Worm (Caenorhabditis elegans): ENCODE data around the gene tmem-131.

Gene tmem-131

ce11 chrIII:4968146-4968545 lies 29.8 kb downstream of the tmem-131 start:
- TF ChIP-seq ceh-36 (tag; optimal IDR thresholded peaks at IDR 0.05) (no peak), B0310.2 (tag; optimal IDR thresholded peaks at IDR 0.05) (no peak), tbx-37 (GFP tag; conservative IDR thresholded peaks at IDR 0.05) (no peak), hnd-1 (tag; optimal IDR thresholded peaks at IDR 0.05) (no peak), pes-1 (GFP tag; IDR thresholded peaks at IDR 0.05) (no peak), ceh-13 (GFP tag; optimal IDR thresholded peaks at IDR 0.05) (no peak), ets-7 (tag; optimal IDR thresholded peaks at IDR 0.05) (no peak), hmbx-1 (tag; optimal IDR thresholded peaks at IDR 0.05) (no peak), F13C5.2 (tag; optimal IDR thresholded peaks at IDR 0.05) (no peak), aly-1 (tag; optimal IDR thresholded peaks at IDR 0.05) (no peak), tra-4 (tag; optimal IDR thresholded peaks at IDR 0.05) (no peak), sea-1 (GFP tag; conservative IDR thresholded peaks at IDR 0.05) (no peak), flt-1 (GFP tag; IDR thresholded peaks at IDR 0.05) (no peak), hmg-4 (GFP tag; optimal IDR thresholded peaks at IDR 0.05) (no peak), scrt-1 (GFP tag; IDR thresholded peaks at IDR 0.05) (no peak), ama-1 (optimal IDR thresholded peaks at IDR 0.05) (no peak), tbx-11 (GFP tag; IDR thresholded peaks at IDR 0.05) (no peak)

ce11 chrIII:4967236-4967635 lies 30.7 kb downstream of the tmem-131 start:
- TF ChIP-seq hmbx-1 (tag; optimal IDR thresholded peaks at IDR 0.05) (no peak), B0310.2 (tag; optimal IDR thresholded peaks at IDR 0.05) (no peak), hnd-1 (tag; optimal IDR thresholded peaks at IDR 0.05) (no peak), tbx-11 (GFP tag; IDR thresholded peaks at IDR 0.05) (no peak), tra-4 (tag; optimal IDR thresholded peaks at IDR 0.05) (no peak), flt-1 (GFP tag; IDR thresholded peaks at IDR 0.05) (no peak), ets-7 (tag; optimal IDR thresholded peaks at IDR 0.05) (no peak), aly-1 (tag; optimal IDR thresholded peaks at IDR 0.05) (no peak), hmg-4 (GFP tag; optimal IDR thresholded peaks at IDR 0.05) (no peak), pes-1 (GFP tag; IDR thresholded peaks at IDR 0.05) (no peak), F13C5.2 (tag; optimal IDR thresholded peaks at IDR 0.05) (no peak), ceh-13 (GFP tag; optimal IDR thresholded peaks at IDR 0.05) (no peak), sea-1 (GFP tag; conservative IDR thresholded peaks at IDR 0.05) (no peak), tbx-37 (GFP tag; conservative IDR thresholded peaks at IDR 0.05) (no peak), ama-1 (optimal IDR thresholded peaks at IDR 0.05) (no peak), scrt-1 (GFP tag; IDR thresholded peaks at IDR 0.05) (no peak)

- TF ChIP-seq B0310.2 (tag; optimal IDR thresholded peaks at IDR 0.05), result no peak
- TF ChIP-seq flt-1 (GFP tag; IDR thresholded peaks at IDR 0.05), result no peak
- no peak for TF ChIP-seq F13C5.2 (tag; optimal IDR thresholded peaks at IDR 0.05)
- TF ChIP-seq ama-1 (optimal IDR thresholded peaks at IDR 0.05), result no peak
- TF ChIP-seq hnd-1 (tag; optimal IDR thresholded peaks at IDR 0.05), result no peak
- TF ChIP-seq tbx-11 (GFP tag; IDR thresholded peaks at IDR 0.05), result no peak
- no peak for TF ChIP-seq tra-4 (tag; optimal IDR thresholded peaks at IDR 0.05)
- no peak for TF ChIP-seq ceh-36 (tag; optimal IDR thresholded peaks at IDR 0.05)
- no peak for TF ChIP-seq scrt-1 (GFP tag; IDR thresholded peaks at IDR 0.05)
These were observed 32.7 kb downstream of the tmem-131 start, which contains the start of gene nca-2 for ce11 chrIII:4965271-4965670. TSS of gene nca-2 (plus strand) at chrIII:4965571.

- TF ChIP-seq hmbx-1 (tag; optimal IDR thresholded peaks at IDR 0.05), result no peak
- TF ChIP-seq scrt-1 (GFP tag; IDR thresholded peaks at IDR 0.05), result no peak
- TF ChIP-seq hmg-4 (GFP tag; optimal IDR thresholded peaks at IDR 0.05), result no peak
- no peak for TF ChIP-seq tra-4 (tag; optimal IDR thresholded peaks at IDR 0.05)
- no peak for TF ChIP-seq aly-1 (tag; optimal IDR thresholded peaks at IDR 0.05)
- TF ChIP-seq tbx-11 (GFP tag; IDR thresholded peaks at IDR 0.05), result 0 out of 2 replicates have a peak, but pooled peaks have one; percentile 5
- TF ChIP-seq ceh-36 (tag; optimal IDR thresholded peaks at IDR 0.05), result no peak
- TF ChIP-seq pes-1 (GFP tag; IDR thresholded peaks at IDR 0.05), result peak; percentile 67
- TF ChIP-seq ama-1 (optimal IDR thresholded peaks at IDR 0.05), result no peak
- TF ChIP-seq sea-1 (GFP tag; conservative IDR thresholded peaks at IDR 0.05), result 0 out of 2 replicates have a peak, but pooled peaks have one; percentile 14
- TF ChIP-seq flt-1 (GFP tag; IDR thresholded peaks at IDR 0.05), result no peak
- no peak for TF ChIP-seq tbx-37 (GFP tag; conservative IDR thresholded peaks at IDR 0.05)
- peak; percentile 1 for TF ChIP-seq ets-7 (tag; optimal IDR thresholded peaks at IDR 0.05)
- no peak for TF ChIP-seq B0310.2 (tag; optimal IDR thresholded peaks at IDR 0.05)
- TF ChIP-seq hnd-1 (tag; optimal IDR thresholded peaks at IDR 0.05), result no peak
- no peak for TF ChIP-seq ceh-13 (GFP tag; optimal IDR thresholded peaks at IDR 0.05)
- peak; percentile 91 for TF ChIP-seq F13C5.2 (tag; optimal IDR thresholded peaks at IDR 0.05)
These were observed 35.1 kb downstream of the tmem-131 start, which contains the start of gene C27F2.9 for ce11 chrIII:4962886-4963285. TSS of gene C27F2.9 (minus strand) at chrIII:4963044.

ce11 chrIII:4962393-4962792 lies 35.6 kb downstream of the tmem-131 start, which contains the start of gene vps-22:
TSS of gene vps-22 (minus strand) at chrIII:4962493.
- no peak for TF ChIP-seq ceh-36 (tag; optimal IDR thresholded peaks at IDR 0.05)
- TF ChIP-seq flt-1 (GFP tag; IDR thresholded peaks at IDR 0.05), result no peak
- no peak for TF ChIP-seq hmbx-1 (tag; optimal IDR thresholded peaks at IDR 0.05)
- TF ChIP-seq hmg-4 (GFP tag; optimal IDR thresholded peaks at IDR 0.05), result no peak
- TF ChIP-seq tbx-11 (GFP tag; IDR thresholded peaks at IDR 0.05), result no peak
- TF ChIP-seq B0310.2 (tag; optimal IDR thresholded peaks at IDR 0.05), result no peak
- no peak for TF ChIP-seq tra-4 (tag; optimal IDR thresholded peaks at IDR 0.05)
- TF ChIP-seq tbx-37 (GFP tag; conservative IDR thresholded peaks at IDR 0.05), result no peak
- TF ChIP-seq aly-1 (tag; optimal IDR thresholded peaks at IDR 0.05), result no peak
- no peak for TF ChIP-seq F13C5.2 (tag; optimal IDR thresholded peaks at IDR 0.05)
- TF ChIP-seq ama-1 (optimal IDR thresholded peaks at IDR 0.05), result no peak
- no peak for TF ChIP-seq ceh-13 (GFP tag; optimal IDR thresholded peaks at IDR 0.05)
- no peak for TF ChIP-seq hnd-1 (tag; optimal IDR thresholded peaks at IDR 0.05)
- no peak for TF ChIP-seq scrt-1 (GFP tag; IDR thresholded peaks at IDR 0.05)
- no peak for TF ChIP-seq sea-1 (GFP tag; conservative IDR thresholded peaks at IDR 0.05)
- no peak for TF ChIP-seq pes-1 (GFP tag; IDR thresholded peaks at IDR 0.05)

- TF ChIP-seq hmbx-1 (tag; optimal IDR thresholded peaks at IDR 0.05), result no peak
- no peak for TF ChIP-seq tbx-11 (GFP tag; IDR thresholded peaks at IDR 0.05)
- TF ChIP-seq ceh-36 (tag; optimal IDR thresholded peaks at IDR 0.05), result no peak
- TF ChIP-seq scrt-1 (GFP tag; IDR thresholded peaks at IDR 0.05), result no peak
- no peak for TF ChIP-seq ets-7 (tag; optimal IDR thresholded peaks at IDR 0.05)
- TF ChIP-seq hmg-4 (GFP tag; optimal IDR thresholded peaks at IDR 0.05), result no peak
- TF ChIP-seq F13C5.2 (tag; optimal IDR thresholded peaks at IDR 0.05), result no peak
- TF ChIP-seq aly-1 (tag; optimal IDR thresholded peaks at IDR 0.05), result no peak
- no peak for TF ChIP-seq ama-1 (optimal IDR thresholded peaks at IDR 0.05)
- TF ChIP-seq tra-4 (tag; optimal IDR thresholded peaks at IDR 0.05), result no peak
- TF ChIP-seq hnd-1 (tag; optimal IDR thresholded peaks at IDR 0.05), result no peak
- TF ChIP-seq tbx-37 (GFP tag; conservative IDR thresholded peaks at IDR 0.05), result no peak
- no peak for TF ChIP-seq sea-1 (GFP tag; conservative IDR thresholded peaks at IDR 0.05)
- no peak for TF ChIP-seq B0310.2 (tag; optimal IDR thresholded peaks at IDR 0.05)
These were observed 36.7 kb downstream of the tmem-131 start for ce11 chrIII:4961281-4961680.

- TF ChIP-seq flt-1 (GFP tag; IDR thresholded peaks at IDR 0.05) (no peak), aly-1 (tag; optimal IDR thresholded peaks at IDR 0.05) (no peak)
These were observed 37.8 kb downstream of the tmem-131 start, which contains the start of gene C27F2.4 for ce11 chrIII:4960204-4960603. TSS of gene C27F2.4 (minus strand) at chrIII:4960304.
